Worm (Caenorhabditis elegans) whole organism, L2 larva: Measurements from ENCODE around the gene nfyc-1.

ENCODE experiments used
- C34F6.9 ChIP-seq: fragments of 150-350 bp; optimal IDR thresholded peaks from 2 replicates; lab custom pipeline; 2014; ENCODE audit warnings: missing biosample characterization, missing genetic modification characterization
- F13H6.1 ChIP-seq: sonication (generic microtip); optimal IDR thresholded peaks from 2 replicates; lab custom pipeline; 2016; ENCODE audit warnings: missing genetic modification characterization, missing compliant biosample characterization
- R02D3.7 ChIP-seq: fragments of 150-350 bp; optimal IDR thresholded peaks from 2 replicates; lab custom pipeline; 2014; ENCODE audit warnings: missing biosample characterization, missing genetic modification characterization
- ZK546.5 ChIP-seq: sonication (generic microtip); optimal IDR thresholded peaks from 2 replicates; lab custom pipeline; 2017; ENCODE audit warnings: missing biosample characterization, missing genetic modification characterization
- alr-1 ChIP-seq: fragments of 150-350 bp; optimal IDR thresholded peaks from 2 replicates; lab custom pipeline; 2014; ENCODE audit warnings: missing biosample characterization, missing genetic modification characterization
- aly-2 ChIP-seq: fragments of 150-350 bp; optimal IDR thresholded peaks from 2 replicates; lab custom pipeline; 2014; ENCODE audit warnings: missing biosample characterization, missing genetic modification characterization
- ama-1 ChIP-seq: fragments of 150-350 bp; optimal IDR thresholded peaks from 2 replicates; lab custom pipeline; 2018; ENCODE audit warnings: inconsistent platforms
- blmp-1 ChIP-seq: sonication (generic microtip); optimal IDR thresholded peaks from 2 replicates; lab custom pipeline; 2017; ENCODE audit warnings: missing genetic modification characterization, mild to moderate bottlenecking, missing compliant biosample characterization, antibody characterized with exemption, moderate library complexity; ENCODE audit not compliant: insufficient read depth
- ceh-16 ChIP-seq: fragments of 150-350 bp; optimal IDR thresholded peaks from 2 replicates; lab custom pipeline; 2014; ENCODE audit warnings: missing biosample characterization, missing genetic modification characterization
- crh-2 ChIP-seq: sonication (generic microtip); optimal IDR thresholded peaks from 2 replicates; lab custom pipeline; 2017; ENCODE audit warnings: missing biosample characterization, missing genetic modification characterization
- dmd-4 ChIP-seq: sonication (generic microtip); optimal IDR thresholded peaks from 2 replicates; lab custom pipeline; 2017; ENCODE audit warnings: missing biosample characterization, missing genetic modification characterization
- egl-27 ChIP-seq: sonication (generic microtip); optimal IDR thresholded peaks from 3 replicates; lab custom pipeline; 2017; ENCODE audit warnings: missing biosample characterization, missing genetic modification reagents, missing genetic modification characterization
- fos-1 ChIP-seq: fragments of 150-350 bp; optimal IDR thresholded peaks from 2 replicates; lab custom pipeline; 2014; ENCODE audit warnings: missing biosample characterization, missing genetic modification characterization
- lin-11 ChIP-seq: fragments of 150-350 bp; sonication (generic microtip); optimal IDR thresholded peaks from 2 replicates; lab custom pipeline; 2014; ENCODE audit warnings: missing biosample characterization, missing genetic modification characterization, inconsistent platforms, mixed read lengths
- lin-13 ChIP-seq: fragments of 150-350 bp; optimal IDR thresholded peaks from 2 replicates; lab custom pipeline; 2014; ENCODE audit warnings: missing biosample characterization, missing genetic modification reagents, missing genetic modification characterization
- lin-39 ChIP-seq: fragments of 150-350 bp; optimal IDR thresholded peaks from 2 replicates; lab custom pipeline; 2014; ENCODE audit warnings: missing biosample characterization, missing genetic modification reagents, missing genetic modification characterization
- mab-5 ChIP-seq: fragments of 150-350 bp; optimal IDR thresholded peaks from 2 replicates; lab custom pipeline; 2014; ENCODE audit warnings: missing biosample characterization, missing genetic modification characterization
- mbf-1 ChIP-seq: sonication (generic microtip); optimal IDR thresholded peaks from 2 replicates; lab custom pipeline; 2017; ENCODE audit warnings: missing biosample characterization, missing genetic modification characterization
- mdl-1 ChIP-seq, 2 experiments: fragments of 150-350 bp in 1 of 2; sonication (generic microtip) in 1 of 2; optimal IDR thresholded peaks; 2 replicates each; lab custom pipeline; 2017; ENCODE audit warnings: missing biosample characterization in 2 of 2, missing genetic modification characterization in 2 of 2
- nhr-10 ChIP-seq: sonication (generic microtip); optimal IDR thresholded peaks from 2 replicates; lab custom pipeline; 2017; ENCODE audit warnings: missing biosample characterization, missing genetic modification characterization
- nhr-11 ChIP-seq: fragments of 150-350 bp; optimal IDR thresholded peaks from 2 replicates; lab custom pipeline; 2014; ENCODE audit warnings: missing biosample characterization, missing genetic modification characterization
- nhr-12 ChIP-seq: fragments of 150-350 bp; optimal IDR thresholded peaks from 2 replicates; lab custom pipeline; 2014; ENCODE audit warnings: missing biosample characterization, missing genetic modification characterization
- nhr-129 ChIP-seq: fragments of 150-350 bp; optimal IDR thresholded peaks from 2 replicates; lab custom pipeline; 2014; ENCODE audit warnings: missing biosample characterization, missing genetic modification characterization
- nhr-21 ChIP-seq: fragments of 150-350 bp; optimal IDR thresholded peaks from 2 replicates; lab custom pipeline; 2014; ENCODE audit warnings: missing biosample characterization, missing genetic modification characterization
- nhr-23 ChIP-seq: fragments of 150-350 bp; optimal IDR thresholded peaks from 2 replicates; lab custom pipeline; 2014; ENCODE audit warnings: missing biosample characterization, missing genetic modification reagents, missing genetic modification characterization
- nhr-237 ChIP-seq: fragments of 150-350 bp; optimal IDR thresholded peaks from 2 replicates; lab custom pipeline; 2014; ENCODE audit warnings: missing biosample characterization, missing genetic modification characterization
- nhr-25 ChIP-seq: fragments of 150-350 bp; sonication (generic microtip); optimal IDR thresholded peaks from 3 replicates; lab custom pipeline; 2014; ENCODE audit warnings: missing biosample characterization, missing genetic modification characterization
- nhr-77 ChIP-seq: fragments of 150-350 bp; optimal IDR thresholded peaks from 2 replicates; lab custom pipeline; 2014; ENCODE audit warnings: missing biosample characterization, missing genetic modification characterization
- peb-1 ChIP-seq: fragments of 150-350 bp; optimal IDR thresholded peaks from 2 replicates; lab custom pipeline; 2014; ENCODE audit warnings: missing biosample characterization, missing genetic modification characterization
- sma-3 ChIP-seq: sonication (generic microtip); optimal IDR thresholded peaks from 2 replicates; lab custom pipeline; 2016; ENCODE audit warnings: missing genetic modification reagents, missing genetic modification characterization, missing compliant biosample characterization
- sma-9 ChIP-seq, 2 experiments: fragments of 150-350 bp in 1 of 2; sonication (generic microtip) in 1 of 2; optimal IDR thresholded peaks; 2 replicates each; lab custom pipeline; 2014 to 2016; ENCODE audit warnings: missing genetic modification characterization in 2 of 2, mild to moderate bottlenecking in 1 of 2, missing biosample characterization in 1 of 2, missing compliant biosample characterization in 1 of 2, missing genetic modification reagents in 1 of 2, moderate library complexity in 1 of 2
- unc-39 ChIP-seq: fragments of 150-350 bp; optimal IDR thresholded peaks from 2 replicates; lab custom pipeline; 2014; ENCODE audit warnings: missing biosample characterization, missing genetic modification characterization
- unc-55 ChIP-seq: fragments of 150-350 bp; sonication (generic microtip); optimal IDR thresholded peaks from 3 replicates; lab custom pipeline; 2014; ENCODE audit warnings: missing biosample characterization, missing genetic modification reagents, missing genetic modification characterization
- unc-62 ChIP-seq: fragments of 150-350 bp; optimal IDR thresholded peaks from 2 replicates; lab custom pipeline; 2014; ENCODE audit warnings: missing biosample characterization, missing genetic modification reagents, missing genetic modification characterization
- zag-1 ChIP-seq: fragments of 150-350 bp; optimal IDR thresholded peaks from 2 replicates; lab custom pipeline; 2014; ENCODE audit warnings: missing biosample characterization, missing genetic modification characterization
- ztf-1 ChIP-seq: fragments of 200-800 bp; sonication (Bioruptor generic); conservative IDR thresholded peaks from 2 replicates; pipeline ENCODE4 v1.3.6; 2022; ENCODE audit warnings: missing genetic modification characterization, missing compliant biosample characterization
- ztf-11 ChIP-seq: sonication (generic microtip); optimal IDR thresholded peaks from 2 replicates; lab custom pipeline; 2017; ENCODE audit warnings: missing biosample characterization, missing genetic modification characterization
- ztf-4 ChIP-seq: fragments of 150-350 bp; optimal IDR thresholded peaks from 2 replicates; lab custom pipeline; 2014; ENCODE audit warnings: missing biosample characterization, missing genetic modification characterization

Gene nfyc-1

DNA sequence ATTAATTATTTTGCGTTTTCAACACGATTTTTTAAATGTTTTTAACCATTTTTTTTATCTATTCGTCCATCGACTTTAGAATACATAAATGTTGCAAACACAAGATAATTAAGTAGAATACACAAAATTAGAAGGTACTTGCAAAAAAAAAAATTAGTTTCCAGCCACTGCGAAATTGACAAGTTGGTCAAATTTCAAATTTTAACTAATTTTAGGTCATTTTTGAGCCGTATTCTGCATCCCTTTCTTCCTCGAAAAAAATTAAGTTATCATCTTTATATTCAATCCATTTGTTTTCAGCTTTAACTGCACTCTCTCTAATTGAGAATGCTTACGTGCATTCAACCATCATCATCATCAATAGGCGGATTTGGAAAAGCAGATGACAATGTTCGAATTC is 25.6 kb downstream of the nfyc-1 start, which contains the start of gene egl-26:
Gene egl-26, plus strand, starts transcription at position 301 of the 400 bp plus-strand sequence.
- TF ChIP-seq C34F6.9 (no peak), sma-9 (GFP tag; optimal IDR thresholded peaks at IDR 0.05; lab: Kevin White, UChicago) (no peak), sma-9 (tag; optimal IDR thresholded peaks at IDR 0.05; lab: Kevin White, UChicago) (no peak), mbf-1 (tag; lab: Kevin White, UChicago) (no peak), nhr-237 (no peak)

DNA sequence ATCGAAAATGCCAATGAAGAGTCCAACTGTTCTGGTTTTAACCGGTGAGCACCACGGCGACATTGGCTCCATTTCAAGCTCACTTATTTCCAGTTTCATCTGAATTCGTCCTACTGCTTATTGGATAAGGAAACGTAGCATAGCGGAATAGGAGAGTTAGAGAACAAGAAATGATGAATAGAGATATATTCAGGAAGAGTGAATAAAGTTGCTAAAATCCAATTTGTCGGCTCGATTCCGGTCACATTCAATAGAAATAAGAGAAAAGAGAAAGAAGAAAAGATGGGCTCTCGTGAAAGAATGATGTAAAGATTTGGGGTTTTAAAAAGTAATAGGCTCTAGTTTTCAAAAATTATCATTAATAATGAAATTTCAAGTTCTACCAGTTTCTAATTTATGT is 29.6 kb downstream of the nfyc-1 start:
- TF ChIP-seq crh-2 (tag; lab: Kevin White, UChicago) (no peak), F13H6.1 (tag; lab: Kevin White, UChicago) (peak; percentile 6)
- TF ChIP-seq, all 48 proteins: peak for 1

DNA sequence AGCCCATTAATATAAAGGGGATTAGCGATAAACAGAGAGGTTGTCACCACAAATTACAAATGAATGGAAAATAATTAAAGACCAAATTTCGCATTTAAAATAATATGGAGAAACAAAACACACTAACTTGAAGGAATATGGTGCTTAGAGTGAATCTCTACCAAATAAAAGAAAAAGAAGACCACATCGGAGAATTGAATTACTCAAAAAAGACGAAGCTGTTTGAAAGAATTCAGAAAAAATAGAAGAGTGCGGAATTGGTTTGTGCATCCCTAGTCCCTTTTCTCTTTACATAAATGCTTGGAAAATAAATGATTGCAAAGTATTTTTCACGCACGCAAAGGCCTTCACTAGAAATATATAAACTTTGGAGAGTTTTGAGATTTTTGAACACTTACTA is 30.2 kb downstream of the nfyc-1 start:
- TF ChIP-seq ztf-1 (GFP tag; lab: Robert Waterston, UW) (no peak), dmd-4 (no peak), nhr-10 (tag; lab: Kevin White, UChicago) (no peak), nhr-129 (no peak), nhr-77 (tag; lab: Kevin White, UChicago) (no peak), sma-3 (GFP tag; lab: Kevin White, UChicago) (no peak), ztf-4 (tag; lab: Kevin White, UChicago) (no peak), lin-39 (tag; lab: Kevin White, UChicago) (no peak), fos-1 (no peak), crh-2 (tag; lab: Kevin White, UChicago) (no peak), nhr-11 (tag; lab: Kevin White, UChicago) (no peak), mdl-1 (tag; optimal IDR thresholded peaks at IDR 0.05; lab: Kevin White, UChicago) (no peak), mab-5 (tag; lab: Kevin White, UChicago) (no peak)
- TF ChIP-seq, all 48 proteins: peak for 0

DNA sequence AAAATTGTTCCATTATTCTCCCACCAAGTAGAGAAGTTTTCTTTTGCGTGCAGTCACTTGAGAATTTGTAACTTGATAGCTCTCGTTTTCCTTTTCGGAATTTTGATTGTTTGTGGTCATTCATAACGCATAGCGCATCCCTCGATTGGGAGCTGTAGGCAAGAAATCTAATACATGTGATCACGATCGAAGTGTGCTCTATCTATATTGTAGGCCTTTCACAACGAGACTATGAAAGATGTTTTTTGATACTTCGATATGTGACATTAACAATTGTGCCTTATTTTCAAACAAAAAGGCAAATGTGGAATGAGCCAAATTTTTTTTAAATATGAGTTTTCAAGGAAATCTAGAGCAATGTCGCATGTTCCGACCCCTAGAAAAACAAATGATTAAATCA is 32.1 kb downstream of the nfyc-1 start:
- TF ChIP-seq crh-2 (tag; lab: Kevin White, UChicago) (no peak), aly-2 (tag; lab: Kevin White, UChicago) (no peak), ceh-16 (tag; lab: Kevin White, UChicago) (no peak), dmd-4 (no peak), nhr-25 (tag; lab: Kevin White, UChicago) (no peak), nhr-23 (tag; lab: Kevin White, UChicago) (no peak)
- TF ChIP-seq, all 48 proteins: peak for 0

DNA sequence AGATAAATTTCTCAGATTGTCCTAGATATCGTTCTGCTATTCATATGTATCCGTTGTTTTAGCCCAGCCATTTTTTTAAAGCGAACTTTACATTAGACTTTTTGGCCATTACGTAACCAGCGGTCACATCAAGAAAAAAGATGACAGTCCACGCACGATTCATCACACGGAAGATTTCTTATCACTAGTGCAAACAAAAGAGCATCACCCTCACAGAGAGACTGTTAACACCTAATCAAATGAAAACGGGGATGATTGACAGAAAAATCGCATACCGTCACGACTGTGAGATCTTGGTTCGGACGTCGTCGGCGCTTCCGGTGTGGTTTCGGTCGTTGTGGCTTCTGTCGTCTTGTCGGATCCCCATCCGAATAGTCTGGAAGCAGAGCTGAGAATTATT is 33.0 kb downstream of the nfyc-1 start:
- TF ChIP-seq fos-1: peak; percentile 66
- TF ChIP-seq unc-55: no peak
- TF ChIP-seq, all 48 proteins: peak for 1

DNA sequence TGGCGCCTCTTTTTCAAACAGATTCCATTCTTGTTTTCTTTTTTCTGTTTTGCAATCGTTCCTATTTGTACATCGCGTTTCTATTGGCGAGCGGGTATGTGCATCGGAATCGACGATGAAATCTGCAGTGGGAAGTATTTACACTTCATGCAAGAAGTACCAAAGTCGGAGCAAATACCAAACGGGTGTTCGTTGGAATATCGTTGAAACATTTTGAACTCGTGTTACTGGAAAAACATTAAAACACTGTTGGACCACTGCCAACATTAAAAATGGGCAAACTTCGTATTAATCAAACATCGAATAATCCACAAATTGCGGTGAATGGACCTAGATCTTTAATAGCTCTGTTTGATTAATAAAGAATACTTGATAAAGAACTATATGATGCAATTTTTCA is 35.5 kb downstream of the nfyc-1 start, which contains the start of gene C23H3.9:
Gene C23H3.9, minus strand, starts transcription at position 101 of the 400 bp plus-strand sequence.
- TF ChIP-seq egl-27: no peak
- no peak for TF ChIP-seq ztf-4 (tag; lab: Kevin White, UChicago)
- TF ChIP-seq unc-62 (GFP tag; lab: Kevin White, UChicago): no peak
- no peak for TF ChIP-seq aly-2 (tag; lab: Kevin White, UChicago)
- TF ChIP-seq lin-13 (GFP tag; lab: Kevin White, UChicago): no peak
- no peak for TF ChIP-seq nhr-21 (tag; lab: Kevin White, UChicago)
- no peak for TF ChIP-seq nhr-77 (tag; lab: Kevin White, UChicago)
- no peak for TF ChIP-seq fos-1
- no peak for TF ChIP-seq blmp-1 (tag; lab: Kevin White, UChicago)
- no peak for TF ChIP-seq unc-55
- no peak for TF ChIP-seq R02D3.7 (tag; lab: Kevin White, UChicago)
- no peak for TF ChIP-seq F13H6.1 (tag; lab: Kevin White, UChicago)

DNA sequence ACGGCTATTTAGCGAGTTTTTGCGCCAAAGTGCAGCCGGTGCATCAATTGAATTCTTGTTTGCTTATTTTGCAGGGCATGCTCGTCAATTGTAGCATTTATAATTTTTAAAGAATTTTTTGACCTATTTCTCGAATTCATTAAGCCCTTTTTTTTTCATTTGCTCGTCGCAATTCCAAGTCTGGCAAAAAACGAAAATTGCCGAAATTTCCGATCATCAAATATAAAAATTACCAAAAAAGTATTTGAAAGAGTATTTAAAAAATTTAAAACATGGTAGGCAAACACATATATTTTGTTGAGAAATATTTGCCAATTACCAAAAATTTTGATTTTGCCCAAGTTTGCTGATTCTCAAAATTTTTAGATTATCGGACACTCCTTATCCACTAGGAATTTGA is 40.4 kb downstream of the nfyc-1 start, which contains the start of gene C50D2.6:
Gene C50D2.6, plus strand, starts transcription at position 301 of the 400 bp plus-strand sequence.
- no peak for TF ChIP-seq mab-5 (tag; lab: Kevin White, UChicago)
- TF ChIP-seq nhr-23 (tag; lab: Kevin White, UChicago): no peak
- no peak for TF ChIP-seq alr-1 (tag; lab: Kevin White, UChicago)
- no peak for TF ChIP-seq nhr-129
- no peak for TF ChIP-seq nhr-237
- no peak for TF ChIP-seq ama-1 (lab: Kevin White, UChicago)
- no peak for TF ChIP-seq zag-1
- TF ChIP-seq ceh-16 (tag; lab: Kevin White, UChicago): no peak
- no peak for TF ChIP-seq ZK546.5 (tag; lab: Kevin White, UChicago)
- no peak for TF ChIP-seq lin-11 (tag; lab: Kevin White, UChicago)
- TF ChIP-seq nhr-11 (tag; lab: Kevin White, UChicago): no peak
- TF ChIP-seq peb-1 (tag; lab: Kevin White, UChicago): no peak
- no peak for TF ChIP-seq egl-27
- no peak for TF ChIP-seq unc-39 (tag; lab: Kevin White, UChicago)
- TF ChIP-seq ztf-11 (tag; lab: Kevin White, UChicago): no peak
- TF ChIP-seq nhr-12: no peak
- TF ChIP-seq mbf-1 (tag; lab: Kevin White, UChicago): no peak
- no peak for TF ChIP-seq nhr-25 (tag; lab: Kevin White, UChicago)
- no peak for TF ChIP-seq ztf-1 (GFP tag; lab: Robert Waterston, UW)
- TF ChIP-seq F13H6.1 (tag; lab: Kevin White, UChicago): no peak
- TF ChIP-seq, all 48 proteins: peak for 0
